Worm (Caenorhabditis elegans) whole organism, L4 larva: ENCODE data around the gene swp-1.
A peak's percentile ranks its signal among the peaks of the same experiment; 100 is the strongest.

ENCODE experiments used
- F26F4.8 ChIP-seq: fragments of 200-800 bp; sonication (Bioruptor generic); conservative IDR thresholded peaks from 2 replicates; pipeline ENCODE4 v1.3.6; 2022; ENCODE audit warnings: missing genetic modification characterization, missing compliant biosample characterization
- Y105C5A.15 ChIP-seq: fragments of 200-800 bp; sonication (Bioruptor generic); IDR thresholded peaks from 2 replicates; pipeline ENCODE4 v1.3.6; 2022; ENCODE audit warnings: missing genetic modification characterization, missing compliant biosample characterization
- Y75B8A.6 ChIP-seq: fragments of 200-800 bp; sonication (Bioruptor generic); IDR thresholded peaks from 2 replicates; pipeline ENCODE4 v1.3.6; 2022; ENCODE audit warnings: missing genetic modification reagents, missing genetic modification characterization, missing compliant biosample characterization
- attf-4 ChIP-seq: sonication (generic microtip); optimal IDR thresholded peaks from 3 replicates; lab custom pipeline; 2017; ENCODE audit warnings: missing biosample characterization, missing genetic modification characterization
- hlh-11 ChIP-seq: fragments of 200-800 bp; sonication (Bioruptor generic); optimal IDR thresholded peaks from 2 replicates; lab custom pipeline; 2018; ENCODE audit warnings: mild to moderate bottlenecking, missing genetic modification characterization, missing compliant biosample characterization
- lir-3 ChIP-seq: sonication (generic microtip); optimal IDR thresholded peaks from 2 replicates; lab custom pipeline; 2016; ENCODE audit warnings: mild to moderate bottlenecking, missing genetic modification characterization, missing compliant biosample characterization
- madf-9 ChIP-seq: fragments of 200-800 bp; sonication (Bioruptor generic); conservative IDR thresholded peaks from 2 replicates; pipeline ENCODE4 v1.3.6; 2022; ENCODE audit warnings: missing genetic modification reagents, missing genetic modification characterization, missing compliant biosample characterization
- mes-2 ChIP-seq: sonication (generic microtip); optimal IDR thresholded peaks from 2 replicates; lab custom pipeline; 2016; ENCODE audit warnings: missing genotype, mild to moderate bottlenecking, missing genetic modification characterization, missing compliant biosample characterization; ENCODE audit not compliant: poor library complexity, severe bottlenecking
- nhr-6 ChIP-seq: fragments of 150-350 bp; optimal IDR thresholded peaks from 2 replicates; lab custom pipeline; 2014; ENCODE audit warnings: missing biosample characterization, missing genetic modification characterization
- sdz-12 ChIP-seq: fragments of 200-800 bp; sonication (Bioruptor generic); optimal IDR thresholded peaks from 2 replicates; lab custom pipeline; 2018; ENCODE audit warnings: mild to moderate bottlenecking, missing genetic modification characterization, missing compliant biosample characterization
- skn-1 ChIP-seq: fragments of 150-350 bp; optimal IDR thresholded peaks from 2 replicates; lab custom pipeline; 2014; ENCODE audit warnings: missing biosample characterization, missing genetic modification characterization

swp-1 gene

ce11 chrIII:5653692-5654105 is 51.6 kb downstream of the swp-1 start (continued):
- TF ChIP-seq Y105C5A.15 (0 out of 2 replicates have a peak, but pooled peaks have one; percentile 20), sdz-12 (GFP tag; lab: Kevin White, UChicago) (no peak), skn-1 (tag; lab: Kevin White, UChicago) (no peak), madf-9 (no peak), Y75B8A.6 (GFP tag; lab: Robert Waterston, UW) (no peak), mes-2 (tag; lab: Kevin White, UChicago) (peak; percentile 76), attf-4 (tag; lab: Kevin White, UChicago) (no peak), hlh-11 (peak; percentile 35), F26F4.8 (no peak), nhr-6 (tag; lab: Kevin White, UChicago) (no peak), lir-3 (no peak)
